Worm (Caenorhabditis elegans) whole organism, L3 larva: ENCODE measurements around the gene sgk-1.
A peak's percentile ranks its signal among the peaks of the same experiment; 100 is the strongest.

Experiments
- ZK546.5 ChIP-seq: sonication (generic microtip); optimal IDR thresholded peaks from 2 replicates; lab custom pipeline; 2017; ENCODE audit warnings: missing biosample characterization, missing genetic modification characterization
- aly-2 ChIP-seq: fragments of 150-350 bp; optimal IDR thresholded peaks from 2 replicates; lab custom pipeline; 2014; ENCODE audit warnings: missing biosample characterization, missing genetic modification characterization
- ama-1 ChIP-seq: fragments of 150-350 bp; optimal IDR thresholded peaks from 2 replicates; lab custom pipeline; 2018
- ceh-82 ChIP-seq: fragments of 150-350 bp; optimal IDR thresholded peaks from 2 replicates; lab custom pipeline; 2014; ENCODE audit warnings: missing biosample characterization, missing genetic modification characterization
- ceh-9 ChIP-seq: sonication (generic microtip); optimal IDR thresholded peaks from 2 replicates; lab custom pipeline; 2018; ENCODE audit warnings: missing biosample characterization, missing genetic modification characterization
- daf-12 ChIP-seq: fragments of 150-350 bp; optimal IDR thresholded peaks from 2 replicates; lab custom pipeline; 2014; ENCODE audit warnings: missing biosample characterization, missing genetic modification reagents, missing genetic modification characterization
- egl-27 ChIP-seq: sonication (generic microtip); optimal IDR thresholded peaks from 4 replicates; lab custom pipeline; 2017; ENCODE audit warnings: missing biosample characterization, missing genetic modification reagents, missing genetic modification characterization
- egl-5 ChIP-seq: fragments of 150-350 bp; optimal IDR thresholded peaks from 2 replicates; lab custom pipeline; 2017; ENCODE audit warnings: missing biosample characterization, missing genetic modification reagents, missing genetic modification characterization, inconsistent platforms
- elt-1 ChIP-seq: fragments of 150-350 bp; optimal IDR thresholded peaks from 2 replicates; lab custom pipeline; 2014; ENCODE audit warnings: missing biosample characterization, missing genetic modification characterization
- elt-2 ChIP-seq: sonication (generic microtip); optimal IDR thresholded peaks from 2 replicates; lab custom pipeline; 2016; ENCODE audit warnings: missing genetic modification reagents, mild to moderate bottlenecking, missing genetic modification characterization, missing compliant biosample characterization
- elt-3 ChIP-seq, 3 experiments: fragments of 150-350 bp in 1 of 3; sonication (generic microtip) in 2 of 3; optimal IDR thresholded peaks; 2 replicates in 2 of 3; 4 replicates in 1 of 3; lab custom pipeline; 2014 to 2017; ENCODE audit warnings: missing biosample characterization in 3 of 3, missing genetic modification characterization in 3 of 3
- eor-1 ChIP-seq, 2 experiments: fragments of 150-350 bp; optimal IDR thresholded peaks; 2 replicates each; lab custom pipeline; 2014 to 2018; ENCODE audit warnings: missing biosample characterization in 2 of 2, missing genetic modification characterization in 2 of 2
- fkh-2 ChIP-seq: fragments of 150-350 bp; optimal IDR thresholded peaks from 2 replicates; lab custom pipeline; 2014; ENCODE audit warnings: missing biosample characterization, missing genetic modification reagents, missing genetic modification characterization
- fos-1 ChIP-seq: fragments of 150-350 bp; optimal IDR thresholded peaks from 2 replicates; lab custom pipeline; 2014; ENCODE audit warnings: missing biosample characterization, missing genetic modification characterization
- jun-1 ChIP-seq: fragments of 150-350 bp; optimal IDR thresholded peaks from 2 replicates; lab custom pipeline; 2014; ENCODE audit warnings: missing biosample characterization, missing genetic modification reagents, missing genetic modification characterization
- lin-15B ChIP-seq: fragments of 150-350 bp; optimal IDR thresholded peaks from 2 replicates; lab custom pipeline; 2014; ENCODE audit warnings: missing biosample characterization, missing genetic modification characterization
- lsy-12 ChIP-seq: sonication (generic microtip); optimal IDR thresholded peaks from 2 replicates; lab custom pipeline; 2016; ENCODE audit warnings: mild to moderate bottlenecking, missing genetic modification characterization, missing compliant biosample characterization
- mml-1 ChIP-seq: fragments of 150-350 bp; sonication (generic microtip); optimal IDR thresholded peaks from 3 replicates; lab custom pipeline; 2014; ENCODE audit warnings: missing biosample characterization, missing genetic modification characterization
- nfya-1 ChIP-seq: sonication (generic microtip); optimal IDR thresholded peaks from 2 replicates; lab custom pipeline; 2017; ENCODE audit warnings: missing genetic modification characterization, mild to moderate bottlenecking, missing compliant biosample characterization, antibody characterized with exemption, moderate library complexity; ENCODE audit not compliant: insufficient read depth
- nhr-11 ChIP-seq: fragments of 150-350 bp; optimal IDR thresholded peaks from 2 replicates; lab custom pipeline; 2014; ENCODE audit warnings: missing biosample characterization, missing genetic modification characterization
- nhr-12 ChIP-seq: fragments of 150-350 bp; optimal IDR thresholded peaks from 2 replicates; lab custom pipeline; 2014; ENCODE audit warnings: missing biosample characterization, missing genetic modification characterization
- nhr-237 ChIP-seq: fragments of 150-350 bp; optimal IDR thresholded peaks from 2 replicates; lab custom pipeline; 2014; ENCODE audit warnings: missing biosample characterization, missing genetic modification characterization
- nhr-25 ChIP-seq: sonication (generic microtip); optimal IDR thresholded peaks from 2 replicates; lab custom pipeline; 2017; ENCODE audit warnings: missing biosample characterization, missing genetic modification characterization
- nhr-28 ChIP-seq: fragments of 150-350 bp; optimal IDR thresholded peaks from 2 replicates; lab custom pipeline; 2014; ENCODE audit warnings: missing biosample characterization, missing genetic modification characterization
- nhr-43 ChIP-seq: sonication (generic microtip); optimal IDR thresholded peaks from 2 replicates; lab custom pipeline; 2016; ENCODE audit warnings: mild to moderate bottlenecking, missing genetic modification characterization, missing compliant biosample characterization; ENCODE audit not compliant: poor library complexity, severe bottlenecking
- nhr-76 ChIP-seq: fragments of 150-350 bp; sonication (generic microtip); optimal IDR thresholded peaks from 5 replicates; lab custom pipeline; 2014; ENCODE audit warnings: missing biosample characterization, missing genetic modification characterization
- pha-4 ChIP-seq: fragments of 150-350 bp; optimal IDR thresholded peaks from 2 replicates; lab custom pipeline; 2014; ENCODE audit warnings: missing biosample characterization, missing genetic modification reagents, missing genetic modification characterization
- pqm-1 ChIP-seq: fragments of 150-350 bp; optimal IDR thresholded peaks from 2 replicates; lab custom pipeline; 2017; ENCODE audit warnings: missing biosample characterization, missing genetic modification characterization, inconsistent platforms
- sea-2 ChIP-seq: fragments of 150-350 bp; sonication (generic microtip); optimal IDR thresholded peaks from 4 replicates; lab custom pipeline; 2014; ENCODE audit warnings: missing biosample characterization, missing genetic modification reagents, missing genetic modification characterization
- skn-1 ChIP-seq: fragments of 150-350 bp; optimal IDR thresholded peaks from 2 replicates; lab custom pipeline; 2014; ENCODE audit warnings: missing biosample characterization, missing genetic modification characterization
- snpc-4 ChIP-seq: fragments of 150-350 bp; optimal IDR thresholded peaks from 2 replicates; lab custom pipeline; 2014; ENCODE audit warnings: missing biosample characterization, missing genetic modification characterization
- tbx-2 ChIP-seq: sonication (generic microtip); optimal IDR thresholded peaks from 2 replicates; lab custom pipeline; 2016; ENCODE audit warnings: mild to moderate bottlenecking, missing genetic modification characterization, missing compliant biosample characterization
- unc-62 ChIP-seq: fragments of 150-350 bp; sonication (generic microtip); optimal IDR thresholded peaks from 4 replicates; lab custom pipeline; 2014; ENCODE audit warnings: missing biosample characterization, missing genetic modification reagents, missing genetic modification characterization
- zag-1 ChIP-seq: fragments of 150-350 bp; optimal IDR thresholded peaks from 2 replicates; lab custom pipeline; 2014; ENCODE audit warnings: missing biosample characterization, missing genetic modification characterization
- ztf-11 ChIP-seq: fragments of 150-350 bp; optimal IDR thresholded peaks from 2 replicates; lab custom pipeline; 2014; ENCODE audit warnings: missing biosample characterization, missing genetic modification characterization

Gene sgk-1

ce11 chrX:16269969-16270368, 8.0 kb upstream of the sgk-1 start, which contains the start of gene ifa-3:
Gene ifa-3 (minus strand): TSS chrX:16270069.
- TF ChIP-seq skn-1 (tag; lab: Kevin White, UChicago) (no peak), ZK546.5 (tag; lab: Kevin White, UChicago) (no peak), ceh-82 (tag; lab: Kevin White, UChicago) (no peak), nhr-76 (no peak), egl-5 (tag; lab: Kevin White, UChicago) (no peak), snpc-4 (tag; lab: Kevin White, UChicago) (no peak), mml-1 (tag; lab: Kevin White, UChicago) (no peak)

ce11 chrX:16265636-16266384, 3.9 kb upstream of the sgk-1 start, which contains the start of gene mua-6:
Gene mua-6 (minus strand): TSS chrX:16265686.
- no peak for TF ChIP-seq snpc-4 (tag; lab: Kevin White, UChicago)
- peak; percentile 3 for TF ChIP-seq nhr-43
- TF ChIP-seq lsy-12 = no peak
- no peak for TF ChIP-seq eor-1 (tag; optimal IDR thresholded peaks at IDR 0.05; lab: Kevin White, UChicago)
- TF ChIP-seq fkh-2 (tag; lab: Kevin White, UChicago) = no peak

ce11 chrX:16263287-16263686, 1.4 kb upstream of the sgk-1 start:
- peak; percentile 62 for TF ChIP-seq nhr-25 (tag; lab: Kevin White, UChicago)
- TF ChIP-seq daf-12 = no peak
- TF ChIP-seq ztf-11 (tag; lab: Kevin White, UChicago) = no peak
- no peak for TF ChIP-seq ama-1

DNA sequence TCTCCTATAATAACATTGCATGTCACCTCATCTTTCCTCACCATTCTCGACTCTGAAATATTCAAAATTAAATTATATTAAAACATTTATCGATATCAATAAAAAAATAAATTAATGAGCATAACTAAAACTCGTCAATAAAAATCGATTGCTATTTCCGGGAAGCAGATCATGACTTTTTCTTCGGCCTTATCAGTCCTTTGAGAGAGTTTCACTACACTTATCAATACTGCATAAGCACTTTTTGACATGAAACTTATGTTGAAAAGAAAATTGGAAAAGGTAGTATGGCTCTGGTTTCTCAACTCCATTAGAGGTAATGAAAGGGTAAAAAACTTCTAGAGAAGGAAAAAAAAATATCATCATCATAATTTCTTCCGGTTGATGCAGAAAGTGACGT, 1.8 kb downstream of the sgk-1 start:
- no peak for TF ChIP-seq sea-2 (GFP tag; lab: Kevin White, UChicago)
- no peak for TF ChIP-seq mml-1 (tag; lab: Kevin White, UChicago)
- TF ChIP-seq nhr-11 (tag; lab: Kevin White, UChicago) = no peak
- TF ChIP-seq nhr-25 (tag; lab: Kevin White, UChicago) = no peak
- TF ChIP-seq nhr-12 (tag; lab: Kevin White, UChicago) = no peak
- TF ChIP-seq elt-3 (tag; optimal IDR thresholded peaks at IDR 0.05; lab: Kevin White, UChicago) = no peak
- TF ChIP-seq fkh-2 (tag; lab: Kevin White, UChicago) = no peak
- TF ChIP-seq lin-15B (tag; lab: Kevin White, UChicago) = no peak
- peak; percentile 83 for TF ChIP-seq elt-2 (tag; lab: Kevin White, UChicago)
- TF ChIP-seq ceh-9 = no peak
- no peak for TF ChIP-seq zag-1 (tag; lab: Kevin White, UChicago)
- TF ChIP-seq egl-5 (tag; lab: Kevin White, UChicago) = no peak
- no peak for TF ChIP-seq tbx-2
- TF ChIP-seq nhr-76 = no peak
- no peak for TF ChIP-seq jun-1
- no peak for TF ChIP-seq nhr-43
- TF ChIP-seq ZK546.5 (tag; lab: Kevin White, UChicago) = no peak
- TF ChIP-seq elt-1 (tag; lab: Kevin White, UChicago) = no peak
- peak; percentile 19 for TF ChIP-seq pha-4 (tag; lab: Kevin White, UChicago)
- peak; percentile 70 for TF ChIP-seq pqm-1 (tag; lab: Kevin White, UChicago)
- TF ChIP-seq ceh-82 (tag; lab: Kevin White, UChicago) = no peak

- TF ChIP-seq pha-4 (tag; lab: Kevin White, UChicago) (no peak), fkh-2 (tag; lab: Kevin White, UChicago) (no peak), mml-1 (tag; lab: Kevin White, UChicago) (no peak), aly-2 (no peak), nfya-1 (no peak), fos-1 (no peak), egl-27 (no peak), nhr-28 (tag; lab: Kevin White, UChicago) (no peak), nhr-237 (no peak), egl-5 (tag; lab: Kevin White, UChicago) (no peak), unc-62 (no peak), sea-2 (GFP tag; lab: Kevin White, UChicago) (no peak)
- TF ChIP-seq, all 47 proteins: peak for 0
Measured at ce11 chrX:16258503-16258902, 3.4 kb downstream of the sgk-1 start.
